Fruit fly (Drosophila melanogaster): ENCODE measurements around the gene Naa60.
A peak's percentile ranks its signal among the peaks of the same experiment; 100 is the strongest.

Naa60 gene

dm6 chr3L:9763389-9763917 lies 36.8 kb downstream of the Naa60 start, which contains the start of gene Ae2:
Ae2 (plus strand) TSS chr3L:9763544.
- TF ChIP-seq tai (GFP tag; optimal IDR thresholded peaks at IDR 0.05) (peak; percentile 24), Hr83 (GFP tag; optimal IDR thresholded peaks at IDR 0.05; ENCODE audit: poor library complexity, severe bottlenecking) (no peak), fru (GFP tag; optimal IDR thresholded peaks at IDR 0.05) (peak; percentile 11), HLH106 (tag; optimal IDR thresholded peaks at IDR 0.05) (no peak), CG32264 (GFP tag; optimal IDR thresholded peaks at IDR 0.05) (no peak), br (GFP tag; optimal IDR thresholded peaks at IDR 0.05) (peak; percentile 17), Hr78 (GFP tag; optimal IDR thresholded peaks at IDR 0.05) (no peak), OdsH (GFP tag; optimal IDR thresholded peaks at IDR 0.05) (no peak), CG9705 (GFP tag; optimal IDR thresholded peaks at IDR 0.05) (no peak), GATAd (GFP tag; optimal IDR thresholded peaks at IDR 0.05) (no peak), Vsx2 (GFP tag; optimal IDR thresholded peaks at IDR 0.05; ENCODE audit: partially characterized antibody) (no peak), Sp1 (GFP tag; optimal IDR thresholded peaks at IDR 0.05) (peak; percentile 23), sage (GFP tag; optimal IDR thresholded peaks at IDR 0.05) (peak; percentile 25), N (GFP tag; optimal IDR thresholded peaks at IDR 0.05) (no peak), h (GFP tag; optimal IDR thresholded peaks at IDR 0.05) (peak; percentile 11), brk (GFP tag; optimal IDR thresholded peaks at IDR 0.05) (no peak), sv (GFP tag; optimal IDR thresholded peaks at IDR 0.05) (no peak), Jra (GFP tag; optimal IDR thresholded peaks at IDR 0.05) (no peak), usp (GFP tag; optimal IDR thresholded peaks at IDR 0.05) (no peak), Rel (GFP tag; optimal IDR thresholded peaks at IDR 0.05) (no peak), Rel (tag; optimal IDR thresholded peaks at IDR 0.05) (peak; percentile 6), Hnf4 (GFP tag; optimal IDR thresholded peaks at IDR 0.05) (peak; percentile 34), Mio (GFP tag; optimal IDR thresholded peaks at IDR 0.05) (no peak), CrebA (GFP tag; optimal IDR thresholded peaks at IDR 0.05; ENCODE audit: borderline replicate concordance) (peak; percentile 15), dl (GFP tag; optimal IDR thresholded peaks at IDR 0.05; ENCODE audit: insufficient read depth in 1 of 2, partially characterized antibody in 2 of 2) (no peak), Dfd (GFP tag; optimal IDR thresholded peaks at IDR 0.05) (no peak), psq (GFP tag; optimal IDR thresholded peaks at IDR 0.05) (peak; percentile 99), dsf (GFP tag; optimal IDR thresholded peaks at IDR 0.05; ENCODE audit: borderline replicate concordance) (no peak), pan (optimal IDR thresholded peaks at IDR 0.05) (no peak)

- no peak for TF ChIP-seq psq (GFP tag; optimal IDR thresholded peaks at IDR 0.05)
- no peak for TF ChIP-seq ey (GFP tag; optimal IDR thresholded peaks at IDR 0.05)
- TF ChIP-seq sage (GFP tag; optimal IDR thresholded peaks at IDR 0.05), result no peak
- TF ChIP-seq Abd-B (GFP tag; optimal IDR thresholded peaks at IDR 0.05), result no peak
- no peak for TF ChIP-seq Hr83 (GFP tag; optimal IDR thresholded peaks at IDR 0.05; ENCODE audit: poor library complexity, severe bottlenecking)
- no peak for TF ChIP-seq OdsH (GFP tag; optimal IDR thresholded peaks at IDR 0.05)
- TF ChIP-seq HLH106 (tag; optimal IDR thresholded peaks at IDR 0.05), result peak; percentile 18
- TF ChIP-seq GATAd (GFP tag; optimal IDR thresholded peaks at IDR 0.05), result no peak
- TF ChIP-seq Rel (GFP tag; optimal IDR thresholded peaks at IDR 0.05), result no peak
- TF ChIP-seq Rel (tag; optimal IDR thresholded peaks at IDR 0.05), result no peak
- TF ChIP-seq brk (GFP tag; optimal IDR thresholded peaks at IDR 0.05), result no peak
- no peak for TF ChIP-seq dmrt93B (GFP tag; optimal IDR thresholded peaks at IDR 0.05)
- no peak for TF ChIP-seq tai (GFP tag; optimal IDR thresholded peaks at IDR 0.05)
- TF ChIP-seq rgr (GFP tag; optimal IDR thresholded peaks at IDR 0.05), result peak; percentile 11
- TF ChIP-seq Dif (GFP tag; optimal IDR thresholded peaks at IDR 0.05; ENCODE audit: partially characterized antibody), result no peak
- TF ChIP-seq jim (GFP tag; optimal IDR thresholded peaks at IDR 0.05), result no peak
- TF ChIP-seq fru (GFP tag; optimal IDR thresholded peaks at IDR 0.05), result no peak
- no peak for TF ChIP-seq dsf (GFP tag; optimal IDR thresholded peaks at IDR 0.05; ENCODE audit: borderline replicate concordance)
- TF ChIP-seq sv (GFP tag; optimal IDR thresholded peaks at IDR 0.05), result no peak
- TF ChIP-seq CG32264 (GFP tag; optimal IDR thresholded peaks at IDR 0.05), result no peak
- peak in 1 of 2 experiments; percentile 28 for TF ChIP-seq foxo (GFP tag; optimal IDR thresholded peaks at IDR 0.05)
- TF ChIP-seq CrebA (GFP tag; optimal IDR thresholded peaks at IDR 0.05; ENCODE audit: borderline replicate concordance), result no peak
- TF ChIP-seq CG9705 (GFP tag; optimal IDR thresholded peaks at IDR 0.05), result no peak
Measured at dm6 chr3L:9764307-9764706, 37.6 kb downstream of the Naa60 start.

Data from whole organism, wandering third instar larva.